Worm (Caenorhabditis elegans) whole organism, L3 larva: ENCODE results near the gene hpk-1.

ENCODE experiments used
- R02D3.7 ChIP-seq: fragments of 150-350 bp; optimal IDR thresholded peaks from 2 replicates; lab custom pipeline; 2014; ENCODE audit warnings: missing biosample characterization, missing genetic modification characterization
- ZK546.5 ChIP-seq: sonication (generic microtip); optimal IDR thresholded peaks from 2 replicates; lab custom pipeline; 2017; ENCODE audit warnings: missing biosample characterization, missing genetic modification characterization
- aly-2 ChIP-seq: fragments of 150-350 bp; optimal IDR thresholded peaks from 2 replicates; lab custom pipeline; 2014; ENCODE audit warnings: missing biosample characterization, missing genetic modification characterization
- ama-1 ChIP-seq: fragments of 150-350 bp; optimal IDR thresholded peaks from 2 replicates; lab custom pipeline; 2018
- ceh-16 ChIP-seq: sonication (generic microtip); optimal IDR thresholded peaks from 2 replicates; lab custom pipeline; 2017; ENCODE audit warnings: missing biosample characterization, missing genetic modification characterization
- ceh-28 ChIP-seq: fragments of 150-350 bp; optimal IDR thresholded peaks from 2 replicates; lab custom pipeline; 2014; ENCODE audit warnings: missing biosample characterization, missing genetic modification reagents, missing genetic modification characterization
- ceh-82 ChIP-seq: fragments of 150-350 bp; optimal IDR thresholded peaks from 2 replicates; lab custom pipeline; 2014; ENCODE audit warnings: missing biosample characterization, missing genetic modification characterization
- ceh-9 ChIP-seq: sonication (generic microtip); optimal IDR thresholded peaks from 2 replicates; lab custom pipeline; 2018; ENCODE audit warnings: missing biosample characterization, missing genetic modification characterization
- daf-12 ChIP-seq: fragments of 150-350 bp; optimal IDR thresholded peaks from 2 replicates; lab custom pipeline; 2014; ENCODE audit warnings: missing biosample characterization, missing genetic modification reagents, missing genetic modification characterization
- egl-27 ChIP-seq: sonication (generic microtip); optimal IDR thresholded peaks from 4 replicates; lab custom pipeline; 2017; ENCODE audit warnings: missing biosample characterization, missing genetic modification reagents, missing genetic modification characterization
- egl-5 ChIP-seq: fragments of 150-350 bp; optimal IDR thresholded peaks from 2 replicates; lab custom pipeline; 2017; ENCODE audit warnings: missing biosample characterization, missing genetic modification reagents, missing genetic modification characterization, inconsistent platforms
- elt-2 ChIP-seq: sonication (generic microtip); optimal IDR thresholded peaks from 2 replicates; lab custom pipeline; 2016; ENCODE audit warnings: missing genetic modification reagents, mild to moderate bottlenecking, missing genetic modification characterization, missing compliant biosample characterization
- elt-3 ChIP-seq, 3 experiments: fragments of 150-350 bp in 1 of 3; sonication (generic microtip) in 2 of 3; optimal IDR thresholded peaks; 2 replicates in 2 of 3; 4 replicates in 1 of 3; lab custom pipeline; 2014 to 2017; ENCODE audit warnings: missing biosample characterization in 3 of 3, missing genetic modification characterization in 3 of 3
- eor-1 ChIP-seq, 2 experiments: fragments of 150-350 bp; optimal IDR thresholded peaks; 2 replicates each; lab custom pipeline; 2014 to 2018; ENCODE audit warnings: missing biosample characterization in 2 of 2, missing genetic modification characterization in 2 of 2
- fkh-10 ChIP-seq: sonication (generic microtip); optimal IDR thresholded peaks from 2 replicates; lab custom pipeline; 2017; ENCODE audit warnings: missing biosample characterization, missing genetic modification reagents, missing genetic modification characterization
- fkh-2 ChIP-seq: fragments of 150-350 bp; optimal IDR thresholded peaks from 2 replicates; lab custom pipeline; 2014; ENCODE audit warnings: missing biosample characterization, missing genetic modification reagents, missing genetic modification characterization
- fos-1 ChIP-seq: fragments of 150-350 bp; optimal IDR thresholded peaks from 2 replicates; lab custom pipeline; 2014; ENCODE audit warnings: missing biosample characterization, missing genetic modification characterization
- hmg-11 ChIP-seq: sonication (generic microtip); optimal IDR thresholded peaks from 2 replicates; lab custom pipeline; 2016; ENCODE audit warnings: missing genetic modification characterization, missing compliant biosample characterization
- jun-1 ChIP-seq: fragments of 150-350 bp; optimal IDR thresholded peaks from 2 replicates; lab custom pipeline; 2014; ENCODE audit warnings: missing biosample characterization, missing genetic modification reagents, missing genetic modification characterization
- lin-15B ChIP-seq: fragments of 150-350 bp; optimal IDR thresholded peaks from 2 replicates; lab custom pipeline; 2014; ENCODE audit warnings: missing biosample characterization, missing genetic modification characterization
- lin-39 ChIP-seq: fragments of 150-350 bp; optimal IDR thresholded peaks from 2 replicates; lab custom pipeline; 2018; ENCODE audit warnings: missing biosample characterization, missing genetic modification reagents, missing genetic modification characterization
- lsy-12 ChIP-seq: sonication (generic microtip); optimal IDR thresholded peaks from 2 replicates; lab custom pipeline; 2016; ENCODE audit warnings: mild to moderate bottlenecking, missing genetic modification characterization, missing compliant biosample characterization
- mdl-1 ChIP-seq: fragments of 150-350 bp; optimal IDR thresholded peaks from 2 replicates; lab custom pipeline; 2014; ENCODE audit warnings: missing biosample characterization, missing genetic modification characterization
- mml-1 ChIP-seq: fragments of 150-350 bp; sonication (generic microtip); optimal IDR thresholded peaks from 3 replicates; lab custom pipeline; 2014; ENCODE audit warnings: missing biosample characterization, missing genetic modification characterization
- nfya-1 ChIP-seq: sonication (generic microtip); optimal IDR thresholded peaks from 2 replicates; lab custom pipeline; 2017; ENCODE audit warnings: missing genetic modification characterization, mild to moderate bottlenecking, missing compliant biosample characterization, antibody characterized with exemption, moderate library complexity; ENCODE audit not compliant: insufficient read depth
- nhr-11 ChIP-seq: fragments of 150-350 bp; optimal IDR thresholded peaks from 2 replicates; lab custom pipeline; 2014; ENCODE audit warnings: missing biosample characterization, missing genetic modification characterization
- nhr-12 ChIP-seq: fragments of 150-350 bp; optimal IDR thresholded peaks from 2 replicates; lab custom pipeline; 2014; ENCODE audit warnings: missing biosample characterization, missing genetic modification characterization
- nhr-23 ChIP-seq: fragments of 150-350 bp; optimal IDR thresholded peaks from 2 replicates; lab custom pipeline; 2014; ENCODE audit warnings: missing biosample characterization, missing genetic modification reagents, missing genetic modification characterization
- nhr-237 ChIP-seq: fragments of 150-350 bp; optimal IDR thresholded peaks from 2 replicates; lab custom pipeline; 2014; ENCODE audit warnings: missing biosample characterization, missing genetic modification characterization
- nhr-25 ChIP-seq: sonication (generic microtip); optimal IDR thresholded peaks from 2 replicates; lab custom pipeline; 2017; ENCODE audit warnings: missing biosample characterization, missing genetic modification characterization
- nhr-28 ChIP-seq: fragments of 150-350 bp; optimal IDR thresholded peaks from 2 replicates; lab custom pipeline; 2014; ENCODE audit warnings: missing biosample characterization, missing genetic modification characterization
- nhr-43 ChIP-seq: sonication (generic microtip); optimal IDR thresholded peaks from 2 replicates; lab custom pipeline; 2016; ENCODE audit warnings: mild to moderate bottlenecking, missing genetic modification characterization, missing compliant biosample characterization; ENCODE audit not compliant: poor library complexity, severe bottlenecking
- nhr-67 ChIP-seq: fragments of 150-350 bp; optimal IDR thresholded peaks from 2 replicates; lab custom pipeline; 2014; ENCODE audit warnings: missing biosample characterization, missing genetic modification characterization
- nhr-76 ChIP-seq: fragments of 150-350 bp; sonication (generic microtip); optimal IDR thresholded peaks from 5 replicates; lab custom pipeline; 2014; ENCODE audit warnings: missing biosample characterization, missing genetic modification characterization
- nhr-77 ChIP-seq: fragments of 150-350 bp; optimal IDR thresholded peaks from 2 replicates; lab custom pipeline; 2014; ENCODE audit warnings: missing biosample characterization, missing genetic modification characterization
- pha-4 ChIP-seq: fragments of 150-350 bp; optimal IDR thresholded peaks from 2 replicates; lab custom pipeline; 2014; ENCODE audit warnings: missing biosample characterization, missing genetic modification reagents, missing genetic modification characterization
- pqm-1 ChIP-seq: fragments of 150-350 bp; optimal IDR thresholded peaks from 2 replicates; lab custom pipeline; 2017; ENCODE audit warnings: missing biosample characterization, missing genetic modification characterization, inconsistent platforms
- sea-2 ChIP-seq: fragments of 150-350 bp; sonication (generic microtip); optimal IDR thresholded peaks from 4 replicates; lab custom pipeline; 2014; ENCODE audit warnings: missing biosample characterization, missing genetic modification reagents, missing genetic modification characterization
- skn-1 ChIP-seq: fragments of 150-350 bp; optimal IDR thresholded peaks from 2 replicates; lab custom pipeline; 2014; ENCODE audit warnings: missing biosample characterization, missing genetic modification characterization
- snpc-4 ChIP-seq: fragments of 150-350 bp; optimal IDR thresholded peaks from 2 replicates; lab custom pipeline; 2014; ENCODE audit warnings: missing biosample characterization, missing genetic modification characterization
- tbx-2 ChIP-seq: sonication (generic microtip); optimal IDR thresholded peaks from 2 replicates; lab custom pipeline; 2016; ENCODE audit warnings: mild to moderate bottlenecking, missing genetic modification characterization, missing compliant biosample characterization
- unc-39 ChIP-seq: sonication (generic microtip); optimal IDR thresholded peaks from 4 replicates; lab custom pipeline; 2017; ENCODE audit warnings: missing biosample characterization, missing genetic modification characterization
- unc-62 ChIP-seq: fragments of 150-350 bp; sonication (generic microtip); optimal IDR thresholded peaks from 4 replicates; lab custom pipeline; 2014; ENCODE audit warnings: missing biosample characterization, missing genetic modification reagents, missing genetic modification characterization
- zag-1 ChIP-seq: fragments of 150-350 bp; optimal IDR thresholded peaks from 2 replicates; lab custom pipeline; 2014; ENCODE audit warnings: missing biosample characterization, missing genetic modification characterization
- ztf-11 ChIP-seq: fragments of 150-350 bp; optimal IDR thresholded peaks from 2 replicates; lab custom pipeline; 2014; ENCODE audit warnings: missing biosample characterization, missing genetic modification characterization
- ztf-4 ChIP-seq: fragments of 150-350 bp; optimal IDR thresholded peaks from 2 replicates; lab custom pipeline; 2014; ENCODE audit warnings: missing biosample characterization, missing genetic modification characterization

The hpk-1 gene

DNA sequence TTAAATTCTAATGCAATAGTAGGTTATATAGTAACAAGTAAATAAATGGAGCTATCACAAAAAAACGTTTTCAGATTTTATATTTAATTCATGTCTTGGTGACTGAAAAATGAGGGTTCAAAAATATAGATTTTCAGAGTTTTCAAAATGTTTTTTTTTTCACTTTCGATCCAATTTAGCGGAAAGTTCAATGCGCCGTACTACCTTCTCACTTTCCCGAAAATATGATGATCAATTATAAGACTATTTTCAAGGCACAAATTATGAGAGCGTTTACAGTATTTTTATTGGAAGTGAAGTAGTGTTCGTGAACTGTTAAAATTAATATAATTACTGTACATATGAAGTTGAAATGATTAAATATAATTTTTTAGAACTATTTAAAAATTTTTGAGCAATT is 24.0 kb downstream of the hpk-1 start (continued):
- TF ChIP-seq tbx-2 (tag; lab: Kevin White, UChicago) (no peak), ztf-11 (tag; lab: Kevin White, UChicago) (no peak), lin-39 (tag; lab: Kevin White, UChicago) (no peak)

DNA sequence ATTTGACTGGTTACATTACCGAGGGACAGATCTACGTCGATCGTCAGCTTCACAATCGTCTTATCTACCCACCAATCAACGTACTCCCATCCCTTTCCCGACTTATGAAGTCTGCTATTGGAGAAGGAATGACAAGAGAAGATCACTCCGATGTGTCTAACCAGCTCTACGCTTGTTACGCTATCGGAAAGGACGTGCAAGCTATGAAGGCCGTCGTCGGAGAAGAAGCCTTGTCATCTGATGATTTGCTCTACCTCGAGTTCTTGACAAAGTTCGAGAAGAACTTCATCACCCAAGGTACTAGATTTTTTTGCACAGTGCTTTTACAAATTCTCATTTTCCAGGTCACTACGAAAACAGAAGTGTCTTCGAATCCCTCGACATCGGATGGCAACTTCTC is 24.9 kb downstream of the hpk-1 start:
- TF ChIP-seq unc-39 (tag; lab: Kevin White, UChicago) (no peak), mdl-1 (tag; lab: Kevin White, UChicago) (no peak), ceh-28 (tag; lab: Kevin White, UChicago) (no peak), lin-15B (tag; lab: Kevin White, UChicago) (no peak), pqm-1 (tag; lab: Kevin White, UChicago) (no peak), lsy-12 (no peak), elt-3 (tag; optimal IDR thresholded peaks at IDR 0.05; lab: Kevin White, UChicago) (no peak), nhr-12 (tag; lab: Kevin White, UChicago) (no peak), ama-1 (lab: Kevin White, UChicago) (no peak), ZK546.5 (tag; lab: Kevin White, UChicago) (no peak), snpc-4 (tag; lab: Kevin White, UChicago) (no peak), tbx-2 (tag; lab: Kevin White, UChicago) (no peak), ceh-82 (tag; lab: Kevin White, UChicago) (no peak), eor-1 (tag; optimal IDR thresholded peaks at IDR 0.05; lab: Kevin White, UChicago) (no peak), nhr-23 (no peak), R02D3.7 (tag; lab: Kevin White, UChicago) (no peak), mml-1 (tag; lab: Kevin White, UChicago) (no peak)

ce11 chrX:4190537-4191144 is 26.4 kb downstream of the hpk-1 start, which contains the start of gene vha-12:
TSS of gene vha-12 (plus strand) at chrX:4191094.
- TF ChIP-seq mdl-1 (tag; lab: Kevin White, UChicago) (peak; percentile 19), fkh-10 (GFP tag; lab: Kevin White, UChicago) (peak; percentile 59), ceh-9 (tag; lab: Kevin White, UChicago) (no peak), ama-1 (lab: Kevin White, UChicago) (no peak), hmg-11 (peak; percentile 83), ceh-28 (tag; lab: Kevin White, UChicago) (peak; percentile 85), jun-1 (tag; lab: Kevin White, UChicago) (peak; percentile 93), lsy-12 (peak; percentile 72), R02D3.7 (tag; lab: Kevin White, UChicago) (peak; percentile 71), unc-62 (peak; percentile 7), egl-5 (tag; lab: Kevin White, UChicago) (peak; percentile 75), unc-39 (tag; lab: Kevin White, UChicago) (no peak), tbx-2 (tag; lab: Kevin White, UChicago) (peak; percentile 58), elt-2 (tag; lab: Kevin White, UChicago) (peak; percentile 88), nfya-1 (tag; lab: Kevin White, UChicago) (peak; percentile 94), snpc-4 (tag; lab: Kevin White, UChicago) (peak; percentile 74), nhr-12 (tag; lab: Kevin White, UChicago) (no peak), eor-1 (tag; optimal IDR thresholded peaks at IDR 0.05; lab: Kevin White, UChicago) (peak in 1 of 2 experiments; percentile 3), nhr-67 (tag; lab: Kevin White, UChicago) (no peak), pha-4 (tag; lab: Kevin White, UChicago) (peak; percentile 93), nhr-77 (tag; lab: Kevin White, UChicago) (no peak), nhr-43 (tag; lab: Kevin White, UChicago) (peak; percentile 86), pqm-1 (tag; lab: Kevin White, UChicago) (peak; percentile 93), ztf-4 (tag; lab: Kevin White, UChicago) (peak; percentile 33), nhr-28 (no peak), elt-3 (tag; optimal IDR thresholded peaks at IDR 0.05; lab: Kevin White, UChicago) (peak in 1 of 3 experiments; percentile 74), fos-1 (tag; lab: Kevin White, UChicago) (no peak), nhr-237 (tag; lab: Kevin White, UChicago) (no peak), fkh-2 (no peak), ZK546.5 (tag; lab: Kevin White, UChicago) (no peak), mml-1 (tag; lab: Kevin White, UChicago) (no peak), nhr-23 (peak; percentile 98), nhr-11 (peak; percentile 54), ceh-82 (tag; lab: Kevin White, UChicago) (peak; percentile 55), zag-1 (tag; lab: Kevin White, UChicago) (peak; percentile 48), skn-1 (peak; percentile 68), aly-2 (tag; lab: Kevin White, UChicago) (no peak), sea-2 (GFP tag; lab: Kevin White, UChicago) (no peak), egl-27 (tag; lab: Kevin White, UChicago) (peak; percentile 49), nhr-76 (peak; percentile 10), lin-39 (tag; lab: Kevin White, UChicago) (peak; percentile 89), ceh-16 (tag; lab: Kevin White, UChicago) (no peak), daf-12 (tag; lab: Kevin White, UChicago) (no peak), lin-15B (tag; lab: Kevin White, UChicago) (peak; percentile 88), nhr-25 (tag; lab: Kevin White, UChicago) (peak; percentile 97)
